Worm (Caenorhabditis elegans): ENCODE results near the gene his-37.

DNA sequence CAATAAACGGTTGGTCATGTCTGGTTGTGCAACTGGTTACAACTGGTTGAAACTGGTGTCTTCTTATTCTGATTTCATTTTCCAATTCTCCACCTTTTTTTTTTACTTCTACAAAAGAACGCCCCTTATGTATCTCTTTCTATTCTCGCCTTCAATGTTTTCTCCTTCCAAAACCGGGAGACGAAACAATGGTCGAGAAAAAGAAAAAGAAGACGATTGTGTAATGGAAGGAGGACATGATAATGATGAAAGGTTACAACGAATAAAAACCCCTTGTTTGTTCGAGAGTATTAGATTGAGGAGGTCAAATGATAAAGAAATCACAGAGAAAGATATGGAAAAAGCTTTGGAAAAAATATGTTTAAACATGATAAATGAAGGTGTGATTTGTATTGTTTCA, 28.1 kb upstream of the his-37 start, which contains the start of gene C50F4.8:
- TF ChIP-seq unc-39 (tag; optimal IDR thresholded peaks at IDR 0.05) (no peak), jun-1 (tag; optimal IDR thresholded peaks at IDR 0.05) (no peak), ceh-82 (tag; optimal IDR thresholded peaks at IDR 0.05) (no peak)
